Worm (Caenorhabditis elegans) whole organism, late embryonic: ENCODE measurements around the gene ZK1236.5.

Experiments used
- ceh-30 ChIP-seq: fragments of 150-350 bp; optimal IDR thresholded peaks from 2 replicates; lab custom pipeline; 2014; ENCODE audit warnings: missing biosample characterization, missing genetic modification characterization
- dmd-4 ChIP-seq: sonication (generic microtip); optimal IDR thresholded peaks from 2 replicates; lab custom pipeline; 2016; ENCODE audit warnings: borderline replicate concordance, missing genetic modification characterization, missing compliant biosample characterization
- elt-2 ChIP-seq: sonication (generic microtip); optimal IDR thresholded peaks from 2 replicates; lab custom pipeline; 2016; ENCODE audit warnings: missing genetic modification reagents, missing genetic modification characterization, missing compliant biosample characterization
- ets-4 ChIP-seq: sonication (generic microtip); optimal IDR thresholded peaks from 2 replicates; lab custom pipeline; 2016; ENCODE audit warnings: missing genetic modification characterization, missing compliant biosample characterization
- gmeb-2 ChIP-seq: sonication (generic microtip); optimal IDR thresholded peaks from 2 replicates; lab custom pipeline; 2016; ENCODE audit warnings: missing genetic modification characterization, inconsistent platforms, missing compliant biosample characterization
- hlh-13 ChIP-seq: fragments of 200-800 bp; sonication (Bioruptor generic); optimal IDR thresholded peaks from 2 replicates; lab custom pipeline; 2018; ENCODE audit warnings: mild to moderate bottlenecking, missing genetic modification characterization, missing compliant biosample characterization
- nfya-1 ChIP-seq: sonication (generic microtip); optimal IDR thresholded peaks from 2 replicates; lab custom pipeline; 2017; ENCODE audit warnings: missing genetic modification characterization, mild to moderate bottlenecking, missing compliant biosample characterization, antibody characterized with exemption, moderate library complexity
- nhr-232 ChIP-seq: sonication (generic microtip); optimal IDR thresholded peaks from 2 replicates; lab custom pipeline; 2016; ENCODE audit warnings: missing genetic modification characterization, missing compliant biosample characterization
- odd-2 ChIP-seq: sonication (generic microtip); optimal IDR thresholded peaks from 2 replicates; lab custom pipeline; 2017; ENCODE audit warnings: antibody characterized with exemption, mild to moderate bottlenecking, missing genetic modification characterization, missing compliant biosample characterization
- pha-2 ChIP-seq: sonication (generic microtip); optimal IDR thresholded peaks from 2 replicates; lab custom pipeline; 2017; ENCODE audit warnings: mild to moderate bottlenecking, missing genetic modification characterization, missing compliant biosample characterization
- rnt-1 ChIP-seq: sonication (generic microtip); optimal IDR thresholded peaks from 2 replicates; lab custom pipeline; 2016; ENCODE audit warnings: missing genetic modification characterization, missing compliant biosample characterization
- sox-4 ChIP-seq: sonication (generic microtip); optimal IDR thresholded peaks from 2 replicates; lab custom pipeline; 2017; ENCODE audit warnings: mild to moderate bottlenecking, missing genetic modification characterization, inconsistent platforms, missing compliant biosample characterization

- TF ChIP-seq odd-2 (tag; lab: Kevin White, UChicago) (no peak), nfya-1 (tag; lab: Kevin White, UChicago) (no peak), hlh-13 (GFP tag; lab: Kevin White, UChicago) (no peak), pha-2 (tag; lab: Kevin White, UChicago) (no peak), ets-4 (tag; lab: Kevin White, UChicago) (no peak), ceh-30 (no peak), dmd-4 (tag; lab: Kevin White, UChicago) (no peak), elt-2 (tag; lab: Kevin White, UChicago) (no peak), nhr-232 (tag; lab: Kevin White, UChicago) (no peak), sox-4 (tag; lab: Kevin White, UChicago) (no peak), rnt-1 (no peak), gmeb-2 (no peak)
Measured at ce11 chrIII:8409166-8409565, 22.8 kb downstream of the ZK1236.5 start, which contains the start of gene ZK353.9.
